Fruit fly (Drosophila melanogaster) whole organism, embryonic: Measurements from ENCODE around the gene eIF3h.

ENCODE experiments used
- CG10274 ChIP-seq: fragments of 200-800 bp; sonication (Bioruptor generic); optimal IDR thresholded peaks from 3 replicates; lab custom pipeline; 2017; ENCODE audit warnings: missing biosample characterization, mild to moderate bottlenecking, missing genetic modification characterization
- CG11093 ChIP-seq: fragments of 200-800 bp; sonication (Bioruptor generic); IDR thresholded peaks from 3 replicates; pipeline ENCODE4 v1.3.6; 2022; ENCODE audit warnings: missing biosample characterization, missing genetic modification characterization
- CG12071 ChIP-seq: fragments of 200-800 bp; sonication (Bioruptor generic); optimal IDR thresholded peaks from 3 replicates; lab custom pipeline; 2018; ENCODE audit warnings: missing biosample characterization, mild to moderate bottlenecking, missing genetic modification characterization
- CG14441 ChIP-seq: fragments of 200-800 bp; sonication (Bioruptor generic); IDR thresholded peaks from 2 replicates; pipeline ENCODE4 v1.3.6; 2022; ENCODE audit warnings: missing biosample characterization, missing genetic modification characterization
- CG14667 ChIP-seq: fragments of 200-800 bp; sonication (Bioruptor generic); IDR thresholded peaks from 2 replicates; pipeline ENCODE4 v1.3.6; 2022; ENCODE audit warnings: missing biosample characterization, missing genetic modification characterization
- CG1792 ChIP-seq: fragments of 200-800 bp; sonication (Bioruptor generic); optimal IDR thresholded peaks from 2 replicates; lab custom pipeline; 2016; ENCODE audit warnings: missing biosample characterization, missing genetic modification characterization
- CG18599 ChIP-seq: fragments of 200-800 bp; sonication (Bioruptor generic); optimal IDR thresholded peaks from 3 replicates; lab custom pipeline; 2017; ENCODE audit warnings: missing biosample characterization, missing genetic modification characterization, mild to moderate bottlenecking, moderate library complexity, missing genetic modification reagents
- CG31388 ChIP-seq: fragments of 200-800 bp; sonication (Bioruptor generic); optimal IDR thresholded peaks from 2 replicates; lab custom pipeline; 2016; ENCODE audit warnings: missing biosample characterization, missing genetic modification characterization
- CG32532 ChIP-seq: fragments of 200-800 bp; sonication (Bioruptor generic); IDR thresholded peaks from 2 replicates; pipeline ENCODE4 v1.3.6; 2022; ENCODE audit warnings: missing biosample characterization, missing genetic modification characterization
- CG43689 ChIP-seq: fragments of 200-800 bp; sonication (Bioruptor generic); IDR thresholded peaks from 2 replicates; pipeline ENCODE4 v1.3.6; 2022; ENCODE audit warnings: missing biosample characterization, missing genetic modification characterization
- CG4404 ChIP-seq: fragments of 200-800 bp; sonication (Bioruptor generic); IDR thresholded peaks from 2 replicates; pipeline ENCODE4 v1.3.6; 2022; ENCODE audit warnings: missing biosample characterization, missing genetic modification characterization
- CG4707 ChIP-seq: fragments of 200-800 bp; sonication (Bioruptor generic); optimal IDR thresholded peaks from 2 replicates; lab custom pipeline; 2018; ENCODE audit warnings: missing biosample characterization, mild to moderate bottlenecking, missing genetic modification characterization, moderate library complexity
- CG4854 ChIP-seq: fragments of 200-800 bp; sonication (Bioruptor generic); optimal IDR thresholded peaks from 2 replicates; lab custom pipeline; 2016; ENCODE audit warnings: missing biosample characterization, missing genetic modification characterization, inconsistent platforms
- CG6683 ChIP-seq: fragments of 200-800 bp; sonication (Bioruptor generic); optimal IDR thresholded peaks from 2 replicates; lab custom pipeline; 2017; ENCODE audit warnings: missing biosample characterization, mild to moderate bottlenecking, missing genetic modification characterization, missing genetic modification reagents
- CG6689 ChIP-seq: fragments of 200-800 bp; sonication (Bioruptor generic); IDR thresholded peaks from 2 replicates; pipeline ENCODE4 v1.3.6; 2022; ENCODE audit warnings: missing biosample characterization, missing genetic modification characterization
- CG8765 ChIP-seq: fragments of 200-800 bp; sonication (Bioruptor generic); IDR thresholded peaks from 2 replicates; pipeline ENCODE4 v1.3.6; 2022; ENCODE audit warnings: missing biosample characterization, missing genetic modification characterization
- CG9437 ChIP-seq: fragments of 200-800 bp; sonication (Bioruptor generic); optimal IDR thresholded peaks from 2 replicates; lab custom pipeline; 2018; ENCODE audit warnings: missing biosample characterization, mild to moderate bottlenecking, missing genetic modification characterization
- CG9609 ChIP-seq: fragments of 200-800 bp; sonication (Bioruptor generic); optimal IDR thresholded peaks from 3 replicates; lab custom pipeline; 2016; ENCODE audit warnings: missing biosample characterization, missing genetic modification characterization
- Camta ChIP-seq: fragments of 200-800 bp; sonication (Bioruptor generic); optimal IDR thresholded peaks from 2 replicates; lab custom pipeline; 2016; ENCODE audit warnings: missing biosample characterization, missing genetic modification characterization
- CoRest ChIP-seq: fragments of 200-800 bp; sonication (Bioruptor generic); optimal IDR thresholded peaks from 3 replicates; lab custom pipeline; 2018; ENCODE audit warnings: missing biosample characterization, mild to moderate bottlenecking, missing genetic modification characterization, moderate library complexity
- D19B ChIP-seq: fragments of 200-800 bp; sonication (Bioruptor generic); optimal IDR thresholded peaks from 2 replicates; lab custom pipeline; 2017; ENCODE audit warnings: missing biosample characterization, mild to moderate bottlenecking, missing genetic modification characterization
- Dll ChIP-seq: fragments of 200-800 bp; sonication (Bioruptor generic); IDR thresholded peaks from 4 replicates; pipeline ENCODE4 v1.3.6; 2022; ENCODE audit warnings: missing biosample characterization, missing genetic modification characterization; ENCODE audit not compliant: partially characterized antibody
- Ets97D ChIP-seq: fragments of 200-800 bp; sonication (Bioruptor generic); optimal IDR thresholded peaks from 3 replicates; lab custom pipeline; 2016; ENCODE audit warnings: missing biosample characterization, missing genetic modification characterization
- HLHmδ ChIP-seq: fragments of 200-800 bp; sonication (Bioruptor generic); optimal IDR thresholded peaks from 2 replicates; lab custom pipeline; 2018; ENCODE audit warnings: missing biosample characterization, mild to moderate bottlenecking, missing genetic modification characterization, moderate library complexity
- MBD-R2 ChIP-seq: fragments of 200-800 bp; sonication (Bioruptor generic); IDR thresholded peaks from 2 replicates; pipeline ENCODE4 v1.3.6; 2022; ENCODE audit warnings: missing biosample characterization, missing genetic modification characterization
- NfI ChIP-seq: fragments of 200-800 bp; sonication (Bioruptor generic); optimal IDR thresholded peaks from 3 replicates; lab custom pipeline; 2018; ENCODE audit warnings: missing biosample characterization, mild to moderate bottlenecking, missing genetic modification characterization, moderate library complexity
- Ssrp ChIP-seq: fragments of 200-800 bp; sonication (Bioruptor generic); optimal IDR thresholded peaks from 2 replicates; lab custom pipeline; 2018; ENCODE audit warnings: missing biosample characterization, mild to moderate bottlenecking, missing genetic modification characterization, moderate library complexity
- Usf ChIP-seq: fragments of 200-800 bp; sonication (Bioruptor generic); optimal IDR thresholded peaks from 2 replicates; lab custom pipeline; 2017; ENCODE audit warnings: missing genotype, missing biosample characterization, missing genetic modification characterization
- Xrp1 ChIP-seq: fragments of 200-800 bp; sonication (Bioruptor generic); IDR thresholded peaks from 2 replicates; pipeline ENCODE4 v1.3.6; 2022; ENCODE audit warnings: missing biosample characterization, missing genetic modification characterization
- bowl ChIP-seq: fragments of 200-800 bp; sonication (Bioruptor generic); IDR thresholded peaks from 2 replicates; pipeline ENCODE4 v1.3.6; 2022; ENCODE audit warnings: missing biosample characterization, missing genetic modification characterization
- crp ChIP-seq, 2 experiments: fragments of 200-800 bp; sonication (Bioruptor generic); optimal IDR thresholded peaks; 2 replicates in 1 of 2; 3 replicates in 1 of 2; lab custom pipeline; 2017; ENCODE audit warnings: missing biosample characterization in 2 of 2, missing genetic modification characterization in 2 of 2, mild to moderate bottlenecking in 1 of 2, moderate library complexity in 1 of 2
- ems ChIP-seq: fragments of 200-800 bp; sonication (Bioruptor generic); optimal IDR thresholded peaks from 3 replicates; lab custom pipeline; 2016; ENCODE audit warnings: missing biosample characterization, missing genetic modification characterization
- eve ChIP-seq, 2 experiments: fragments of >200 bp; optimal IDR thresholded peaks; 2 replicates each; lab custom pipeline; 2017; ENCODE audit warnings: missing biosample characterization in 2 of 2, missing genetic modification characterization in 2 of 2
- gce ChIP-seq: fragments of 200-800 bp; sonication (Bioruptor generic); IDR thresholded peaks from 3 replicates; pipeline ENCODE4 v1.3.6; 2022; ENCODE audit warnings: missing biosample characterization, missing genetic modification characterization
- gsb-n ChIP-seq: fragments of 200-800 bp; sonication (Bioruptor generic); optimal IDR thresholded peaks from 3 replicates; lab custom pipeline; 2018; ENCODE audit warnings: missing biosample characterization, mild to moderate bottlenecking, missing genetic modification characterization
- gt ChIP-seq: fragments of 200-800 bp; sonication (Bioruptor generic); IDR thresholded peaks from 2 replicates; pipeline ENCODE4 v1.3.6; 2022; ENCODE audit warnings: missing biosample characterization, missing genetic modification characterization
- hbn ChIP-seq: fragments of 200-800 bp; sonication (Bioruptor generic); IDR thresholded peaks from 2 replicates; pipeline ENCODE4 v1.3.6; 2022; ENCODE audit warnings: missing biosample characterization, missing genetic modification characterization; ENCODE audit not compliant: partially characterized antibody
- jumu ChIP-seq: fragments of 200-800 bp; sonication (Bioruptor generic); optimal IDR thresholded peaks from 3 replicates; lab custom pipeline; 2016; ENCODE audit warnings: missing biosample characterization, missing genetic modification characterization
- nerfin-1 ChIP-seq: fragments of 200-800 bp; sonication (Bioruptor generic); optimal IDR thresholded peaks from 3 replicates; lab custom pipeline; 2019; ENCODE audit warnings: missing biosample characterization, mild to moderate bottlenecking, missing genetic modification characterization, moderate library complexity
- nmo ChIP-seq: fragments of 200-800 bp; sonication (Bioruptor generic); optimal IDR thresholded peaks from 2 replicates; lab custom pipeline; 2018; ENCODE audit warnings: missing biosample characterization, mild to moderate bottlenecking, missing genetic modification characterization, moderate library complexity
- pb ChIP-seq: fragments of 200-800 bp; sonication (Bioruptor generic); optimal IDR thresholded peaks from 3 replicates; lab custom pipeline; 2016; ENCODE audit warnings: missing biosample characterization, missing genetic modification characterization
- pho ChIP-seq: fragments of 200-800 bp; sonication (Bioruptor generic); optimal IDR thresholded peaks from 2 replicates; lab custom pipeline; 2016; ENCODE audit warnings: missing biosample characterization, missing genetic modification characterization
- psq ChIP-seq: fragments of 200-800 bp; sonication (Bioruptor generic); optimal IDR thresholded peaks from 2 replicates; lab custom pipeline; 2017; ENCODE audit warnings: missing biosample characterization, missing genetic modification characterization
- run ChIP-seq: fragments of 200-800 bp; sonication (Bioruptor generic); optimal IDR thresholded peaks from 3 replicates; lab custom pipeline; 2018; ENCODE audit warnings: missing biosample characterization, mild to moderate bottlenecking, missing genetic modification characterization
- salm ChIP-seq: fragments of 200-800 bp; sonication (Bioruptor generic); optimal IDR thresholded peaks from 2 replicates; lab custom pipeline; 2018; ENCODE audit warnings: missing biosample characterization, mild to moderate bottlenecking, missing genetic modification characterization
- scrt ChIP-seq: fragments of 200-800 bp; sonication (Bioruptor generic); optimal IDR thresholded peaks from 2 replicates; lab custom pipeline; 2018; ENCODE audit warnings: missing biosample characterization, mild to moderate bottlenecking, missing genetic modification characterization, moderate library complexity
- shn ChIP-seq: fragments of 200-800 bp; sonication (Bioruptor generic); optimal IDR thresholded peaks from 3 replicates; lab custom pipeline; 2016; ENCODE audit warnings: missing biosample characterization, missing genetic modification characterization
- toy ChIP-seq: fragments of 200-800 bp; sonication (Bioruptor generic); IDR thresholded peaks from 2 replicates; pipeline ENCODE4 v1.3.6; 2022; ENCODE audit warnings: missing biosample characterization, missing genetic modification characterization
- ttk ChIP-seq: fragments of 200-800 bp; sonication (Bioruptor generic); IDR thresholded peaks from 2 replicates; pipeline ENCODE4 v2.1.2; 2022; ENCODE audit warnings: missing biosample characterization, missing genetic modification characterization
- vfl ChIP-seq: fragments of 200-800 bp; sonication (Bioruptor generic); optimal IDR thresholded peaks from 2 replicates; lab custom pipeline; 2016; ENCODE audit warnings: missing biosample characterization, missing genetic modification characterization
- zen2 ChIP-seq: fragments of 200-800 bp; sonication (Bioruptor generic); IDR thresholded peaks from 3 replicates; pipeline ENCODE4 v1.3.6; 2022; ENCODE audit warnings: missing biosample characterization, missing genetic modification characterization; ENCODE audit not compliant: partially characterized antibody

eIF3h gene

dm6 chr2L:5010784-5011260, 42.1 kb downstream of the eIF3h start, which contains the start of the genes CG31917, Tfb5 and SelT (continued):
- TF ChIP-seq CoRest (tag; lab: Kevin White, UChicago) (peak; percentile 70), ems (GFP tag; lab: Kevin White, UChicago) (peak; percentile 8), Xrp1 (GFP tag; lab: Robert Waterston, UW) (peak; percentile 43; the same call in 1 of the 2 replicates), CG31388 (GFP tag; lab: Kevin White, UChicago) (no peak), vfl (GFP tag; lab: Kevin White, UChicago) (peak; percentile 58), nerfin-1 (peak; percentile 45), CG12071 (GFP tag; lab: Kevin White, UChicago) (no peak), CG11093 (no peak), CG4854 (peak; percentile 39), salm (peak; percentile 10), eve (GFP tag; optimal IDR thresholded peaks at IDR 0.05; lab: Kevin White, UChicago) (no peak), CG9437 (GFP tag; lab: Kevin White, UChicago) (no peak), scrt (GFP tag; lab: Kevin White, UChicago) (no peak), CG6689 (GFP tag; lab: Robert Waterston, UW) (no peak; the same call in 1 of the 2 replicates), pho (GFP tag; lab: Kevin White, UChicago) (peak; percentile 77), run (no peak), CG14667 (0 out of 2 replicates have a peak, but pooled peaks have one; percentile 12), pb (no peak), Ssrp (tag; lab: Kevin White, UChicago) (peak; percentile 45), CG43689 (GFP tag; lab: Robert Waterston, UW) (no peak), CG6683 (no peak), Usf (GFP tag; lab: Kevin White, UChicago) (peak; percentile 10), CG4707 (GFP tag; lab: Kevin White, UChicago) (no peak), HLHmδ (GFP tag; lab: Kevin White, UChicago) (no peak), zen2 (GFP tag; lab: Robert Waterston, UW) (peak; percentile 28; the same call in 2 of the 3 replicates), crp (GFP tag; optimal IDR thresholded peaks at IDR 0.05; lab: Kevin White, UChicago) (no peak), CG10274 (GFP tag; lab: Kevin White, UChicago) (no peak), CG1792 (GFP tag; lab: Kevin White, UChicago) (peak; percentile 37), Ets97D (GFP tag; lab: Kevin White, UChicago) (peak; percentile 65), CG32532 (GFP tag; lab: Robert Waterston, UW) (peak; percentile 50; the same call in 1 of the 2 replicates), gsb-n (tag; lab: Kevin White, UChicago) (no peak), Camta (GFP tag; lab: Kevin White, UChicago) (no peak), toy (no peak), CG18599 (GFP tag; lab: Kevin White, UChicago) (peak; percentile 43), bowl (GFP tag; lab: Robert Waterston, UW) (no peak), shn (GFP tag; lab: Kevin White, UChicago) (peak; percentile 49), D19B (no peak), CG9609 (GFP tag; lab: Kevin White, UChicago) (peak; percentile 50), ttk (no peak), hbn (GFP tag; lab: Robert Waterston, UW) (peak; percentile 65), gce (no peak), CG8765 (GFP tag; lab: Robert Waterston, UW) (no peak), nmo (GFP tag; lab: Kevin White, UChicago) (peak; percentile 76), psq (GFP tag; lab: Kevin White, UChicago) (no peak), jumu (peak; percentile 46), Dll (GFP tag; lab: Robert Waterston, UW) (peak; percentile 89), CG14441 (GFP tag; lab: Robert Waterston, UW) (no peak), MBD-R2 (GFP tag; lab: Robert Waterston, UW) (peak; percentile 93), CG4404 (GFP tag; lab: Robert Waterston, UW) (no peak), NfI (GFP tag; lab: Kevin White, UChicago) (peak; percentile 59), gt (GFP tag; lab: Robert Waterston, UW) (no peak)
